Worm (Caenorhabditis elegans) whole organism, young adult: Measurements from ENCODE around the gene srh-214.
A peak's percentile ranks its signal among the peaks of the same experiment; 100 is the strongest.

Experiments used
- B0035.1 ChIP-seq: sonication (generic microtip); optimal IDR thresholded peaks from 2 replicates; lab custom pipeline; 2016; ENCODE audit warnings: missing genetic modification characterization, mild to moderate bottlenecking, missing compliant biosample characterization, missing genotype, missing genetic modification reagents
- B0261.1 ChIP-seq: sonication (generic microtip); optimal IDR thresholded peaks from 2 replicates; lab custom pipeline; 2016; ENCODE audit warnings: mild to moderate bottlenecking, missing genetic modification characterization, moderate library complexity, missing compliant biosample characterization
- B0336.3 ChIP-seq: fragments of 200-800 bp; sonication (Bioruptor generic); IDR thresholded peaks from 2 replicates; pipeline ENCODE4 v1.3.6; 2022; ENCODE audit warnings: missing genetic modification characterization, missing compliant biosample characterization
- C06A6.2 ChIP-seq: fragments of 200-800 bp; sonication (Bioruptor generic); conservative IDR thresholded peaks from 2 replicates; pipeline ENCODE4 v1.3.6; 2022; ENCODE audit warnings: missing genetic modification characterization, missing compliant biosample characterization
- F39B2.1 ChIP-seq: fragments of 200-800 bp; sonication (Bioruptor generic); IDR thresholded peaks from 2 replicates; pipeline ENCODE4 v1.3.6; 2022; ENCODE audit warnings: missing genetic modification reagents, missing genetic modification characterization, missing compliant biosample characterization
- K12H6.12 ChIP-seq: fragments of 200-800 bp; sonication (Bioruptor generic); optimal IDR thresholded peaks from 2 replicates; lab custom pipeline; 2018; ENCODE audit warnings: mild to moderate bottlenecking, missing genetic modification characterization, missing compliant biosample characterization
- Y53G8AR.9 ChIP-seq: fragments of 200-800 bp; sonication (Bioruptor generic); conservative IDR thresholded peaks from 2 replicates; pipeline ENCODE4 v1.3.6; 2022; ENCODE audit warnings: missing genetic modification reagents, missing genetic modification characterization, missing compliant biosample characterization
- Y95B8A.8 ChIP-seq: fragments of 200-800 bp; sonication (Bioruptor generic); IDR thresholded peaks from 2 replicates; pipeline ENCODE4 v1.3.6; 2022; ENCODE audit warnings: missing genetic modification reagents, missing genetic modification characterization, missing compliant biosample characterization
- akir-1 ChIP-seq: fragments of 200-800 bp; sonication (Bioruptor generic); optimal IDR thresholded peaks from 2 replicates; lab custom pipeline; 2018; ENCODE audit warnings: mild to moderate bottlenecking, missing genetic modification characterization, moderate library complexity, missing compliant biosample characterization
- aptf-3 ChIP-seq: fragments of 200-800 bp; sonication (Bioruptor generic); IDR thresholded peaks from 2 replicates; pipeline ENCODE4 v1.3.6; 2022; ENCODE audit warnings: missing genetic modification characterization, missing compliant biosample characterization
- atf-7 ChIP-seq: sonication (generic microtip); optimal IDR thresholded peaks from 2 replicates; lab custom pipeline; 2017; ENCODE audit warnings: mild to moderate bottlenecking, missing genetic modification characterization, missing compliant biosample characterization
- attf-3 ChIP-seq: fragments of 200-800 bp; sonication (Bioruptor generic); conservative IDR thresholded peaks from 2 replicates; pipeline ENCODE4 v1.3.6; 2022; ENCODE audit warnings: missing genetic modification reagents, missing genetic modification characterization, missing compliant biosample characterization
- attf-5 ChIP-seq: fragments of 200-800 bp; sonication (Bioruptor generic); optimal IDR thresholded peaks from 2 replicates; lab custom pipeline; 2018; ENCODE audit warnings: mild to moderate bottlenecking, missing genetic modification characterization, missing compliant biosample characterization
- attf-6 ChIP-seq: fragments of 200-800 bp; sonication (Bioruptor generic); IDR thresholded peaks from 2 replicates; pipeline ENCODE4 v1.3.6; 2022; ENCODE audit warnings: missing genetic modification reagents, missing genetic modification characterization, missing compliant biosample characterization
- bed-1 ChIP-seq: fragments of 200-800 bp; sonication (Bioruptor generic); IDR thresholded peaks from 2 replicates; pipeline ENCODE4 v1.3.6; 2022; ENCODE audit warnings: missing genetic modification reagents, missing genetic modification characterization, missing compliant biosample characterization
- bed-2 ChIP-seq: fragments of 200-800 bp; sonication (Bioruptor generic); IDR thresholded peaks from 2 replicates; pipeline ENCODE4 v1.3.6; 2022; ENCODE audit warnings: missing genetic modification reagents, missing genetic modification characterization, missing compliant biosample characterization
- cebp-1 ChIP-seq, 2 experiments: fragments of 200-800 bp in 1 of 2; sonication (Bioruptor generic) in 1 of 2; sonication (generic microtip) in 1 of 2; IDR thresholded peaks in 1 of 2; optimal IDR thresholded peaks in 1 of 2; 2 replicates each; pipeline versions ENCODE4 v1.3.6 to Lab custom; 2017 to 2022; ENCODE audit warnings: missing compliant biosample characterization in 2 of 2, missing genetic modification characterization in 2 of 2, mild to moderate bottlenecking in 1 of 2, missing genetic modification reagents in 1 of 2, moderate library complexity in 1 of 2
- ceh-27 ChIP-seq: fragments of 200-800 bp; sonication (Bioruptor generic); optimal IDR thresholded peaks from 2 replicates; lab custom pipeline; 2018; ENCODE audit warnings: mild to moderate bottlenecking, missing genetic modification characterization, moderate library complexity, missing compliant biosample characterization
- ceh-79 ChIP-seq: sonication (generic microtip); optimal IDR thresholded peaks from 2 replicates; lab custom pipeline; 2017; ENCODE audit warnings: mild to moderate bottlenecking, missing genetic modification characterization, missing compliant biosample characterization
- die-1 ChIP-seq: sonication (generic microtip); optimal IDR thresholded peaks from 2 replicates; lab custom pipeline; 2016; ENCODE audit warnings: missing genotype, mild to moderate bottlenecking, missing genetic modification characterization, missing compliant biosample characterization
- efl-1 ChIP-seq: fragments of 150-350 bp; optimal IDR thresholded peaks from 2 replicates; lab custom pipeline; 2014; ENCODE audit warnings: missing biosample characterization, missing genetic modification reagents, missing genetic modification characterization
- egl-18 ChIP-seq: fragments of 200-800 bp; sonication (Bioruptor generic); IDR thresholded peaks from 2 replicates; pipeline ENCODE4 v1.3.6; 2022; ENCODE audit warnings: missing genetic modification reagents, missing genetic modification characterization, missing compliant biosample characterization
- egl-44 ChIP-seq: fragments of 200-800 bp; sonication (Bioruptor generic); IDR thresholded peaks from 2 replicates; pipeline ENCODE4 v1.3.6; 2022; ENCODE audit warnings: missing genetic modification reagents, missing genetic modification characterization, missing compliant biosample characterization
- fkh-3 ChIP-seq: sonication (generic microtip); optimal IDR thresholded peaks from 2 replicates; lab custom pipeline; 2016; ENCODE audit warnings: mild to moderate bottlenecking, missing genetic modification characterization, missing compliant biosample characterization
- gei-17 ChIP-seq: fragments of 200-800 bp; sonication (Bioruptor generic); optimal IDR thresholded peaks from 2 replicates; lab custom pipeline; 2018; ENCODE audit warnings: mild to moderate bottlenecking, missing genetic modification characterization, missing compliant biosample characterization
- hmg-20 ChIP-seq: fragments of 200-800 bp; sonication (Bioruptor generic); IDR thresholded peaks from 2 replicates; pipeline ENCODE4 v1.3.6; 2022; ENCODE audit warnings: missing genetic modification reagents, missing genetic modification characterization, missing compliant biosample characterization
- hsf-1 ChIP-seq: fragments of 200-800 bp; sonication (Bioruptor generic); IDR thresholded peaks from 2 replicates; pipeline ENCODE4 v1.3.6; 2022; ENCODE audit warnings: missing genetic modification reagents, missing genetic modification characterization, missing compliant biosample characterization
- lin-35 ChIP-seq, 3 experiments: fragments of 150-350 bp in 2 of 3; sonication (generic microtip) in 1 of 3; optimal IDR thresholded peaks; 2 replicates each; lab custom pipeline; 2014 to 2018; ENCODE audit warnings: missing biosample characterization in 3 of 3, missing genetic modification characterization in 3 of 3, missing genetic modification reagents in 3 of 3
- lin-40 ChIP-seq: sonication (generic microtip); optimal IDR thresholded peaks from 2 replicates; lab custom pipeline; 2016; ENCODE audit warnings: missing genetic modification characterization, mild to moderate bottlenecking, missing compliant biosample characterization, missing genotype, missing genetic modification reagents
- lsy-27 ChIP-seq: sonication (generic microtip); optimal IDR thresholded peaks from 2 replicates; lab custom pipeline; 2017; ENCODE audit warnings: missing genetic modification characterization, mild to moderate bottlenecking, missing compliant biosample characterization, antibody characterized with exemption, missing genotype, borderline replicate concordance; ENCODE audit not compliant: insufficient read depth
- madf-6 ChIP-seq: fragments of 200-800 bp; sonication (Bioruptor generic); IDR thresholded peaks from 2 replicates; pipeline ENCODE4 v1.3.6; 2022; ENCODE audit warnings: missing genetic modification reagents, missing genetic modification characterization, missing compliant biosample characterization
- madf-8 ChIP-seq: fragments of 200-800 bp; sonication (Bioruptor generic); conservative IDR thresholded peaks from 2 replicates; pipeline ENCODE4 v1.3.6; 2022; ENCODE audit warnings: missing genetic modification reagents, missing genetic modification characterization, missing compliant biosample characterization
- mxl-1 ChIP-seq: sonication (generic microtip); optimal IDR thresholded peaks from 2 replicates; lab custom pipeline; 2016; ENCODE audit warnings: missing genetic modification characterization, missing compliant biosample characterization
- nfya-1 ChIP-seq: sonication (generic microtip); optimal IDR thresholded peaks from 2 replicates; lab custom pipeline; 2017; ENCODE audit warnings: antibody characterized with exemption, missing compliant biosample characterization, missing genetic modification characterization, borderline replicate concordance; ENCODE audit not compliant: insufficient read depth
- nfyb-1 ChIP-seq: fragments of 200-800 bp; sonication (Bioruptor generic); IDR thresholded peaks from 2 replicates; pipeline ENCODE4 v1.3.6; 2022; ENCODE audit warnings: missing genetic modification reagents, missing genetic modification characterization, missing compliant biosample characterization
- rcor-1 ChIP-seq: fragments of 200-800 bp; sonication (Bioruptor generic); IDR thresholded peaks from 2 replicates; pipeline ENCODE4 v1.3.6; 2022; ENCODE audit warnings: missing genetic modification reagents, missing genetic modification characterization, missing compliant biosample characterization
- rec-8 ChIP-seq, 2 experiments: sonication (generic microtip); optimal IDR thresholded peaks; 2 replicates each; lab custom pipeline; 2016; ENCODE audit warnings: mild to moderate bottlenecking in 2 of 2, missing genetic modification characterization in 2 of 2, missing genetic modification reagents in 2 of 2, missing genotype in 2 of 2, missing biosample characterization in 1 of 2, missing compliant biosample characterization in 1 of 2, moderate library complexity in 1 of 2
- repo-1 ChIP-seq: sonication (generic microtip); optimal IDR thresholded peaks from 2 replicates; lab custom pipeline; 2017; ENCODE audit warnings: mild to moderate bottlenecking, missing genetic modification characterization, missing compliant biosample characterization
- sea-2 ChIP-seq: fragments of 200-800 bp; sonication (Bioruptor generic); IDR thresholded peaks from 2 replicates; pipeline ENCODE4 v1.3.6; 2022; ENCODE audit warnings: missing genetic modification characterization, missing compliant biosample characterization
- somi-1 ChIP-seq: fragments of 200-800 bp; sonication (Bioruptor generic); optimal IDR thresholded peaks from 2 replicates; lab custom pipeline; 2018; ENCODE audit warnings: mild to moderate bottlenecking, missing genetic modification characterization, missing compliant biosample characterization
- xnd-1 ChIP-seq: sonication (generic microtip); optimal IDR thresholded peaks from 2 replicates; lab custom pipeline; 2016; ENCODE audit warnings: missing genotype, missing genetic modification reagents, missing genetic modification characterization, missing compliant biosample characterization
- ztf-3 ChIP-seq: fragments of 200-800 bp; sonication (Bioruptor generic); optimal IDR thresholded peaks from 2 replicates; lab custom pipeline; 2018; ENCODE audit warnings: mild to moderate bottlenecking, missing genetic modification characterization, missing compliant biosample characterization

Gene srh-214

DNA sequence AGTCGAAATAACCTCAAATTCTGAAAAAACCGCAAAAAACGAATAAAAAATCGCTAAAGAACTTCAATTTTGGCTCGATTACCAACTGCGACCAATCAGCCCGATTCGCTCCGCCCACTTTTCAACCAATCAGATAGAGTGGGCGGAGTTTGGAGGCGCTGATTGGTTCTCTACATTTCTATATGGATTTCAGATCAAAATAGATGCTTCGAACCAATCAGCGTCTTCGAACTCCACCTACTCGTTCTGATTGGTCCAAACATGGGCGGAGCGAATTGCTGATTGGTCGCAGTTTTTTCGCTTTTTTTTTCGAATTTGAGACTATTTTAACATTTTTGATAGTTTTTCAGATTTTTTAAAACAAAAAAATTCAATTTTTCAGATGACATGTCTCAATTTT is 21.4 kb downstream of the srh-214 start:
- TF ChIP-seq F39B2.1 (GFP tag; lab: Robert Waterston, UW) (no peak), die-1 (no peak), madf-8 (GFP tag; lab: Robert Waterston, UW) (no peak), nfyb-1 (GFP tag; lab: Robert Waterston, UW) (peak; percentile 71; the same call in 1 of the 2 replicates), fkh-3 (tag; lab: Kevin White, UChicago) (no peak), somi-1 (GFP tag; lab: Kevin White, UChicago) (no peak)

DNA sequence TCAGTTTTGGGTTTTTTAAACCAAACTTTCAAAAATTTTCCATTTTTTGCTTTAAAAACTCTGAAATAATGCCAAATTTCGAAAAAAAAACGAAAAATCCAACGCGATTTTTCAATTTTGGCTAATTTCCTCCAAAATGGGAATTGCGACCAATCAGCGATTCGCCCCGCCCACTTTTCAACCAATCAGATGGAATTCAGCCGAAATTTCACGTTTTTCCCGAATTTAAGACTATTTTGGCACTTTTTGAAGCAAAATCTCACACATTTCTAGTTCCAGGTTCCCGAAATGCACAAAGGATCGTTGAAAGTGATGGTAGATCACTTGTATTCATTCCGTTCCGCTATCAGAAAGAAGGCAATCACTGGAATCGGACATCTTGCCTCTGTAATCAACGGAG is 24.8 kb downstream of the srh-214 start:
- TF ChIP-seq repo-1 (tag; lab: Kevin White, UChicago) (no peak), K12H6.12 (no peak), rcor-1 (GFP tag; lab: Robert Waterston, UW) (no peak), ceh-79 (no peak), sea-2 (GFP tag; lab: Robert Waterston, UW) (no peak), atf-7 (tag; lab: Kevin White, UChicago) (no peak), bed-1 (GFP tag; lab: Robert Waterston, UW) (no peak), madf-8 (GFP tag; lab: Robert Waterston, UW) (no peak), hmg-20 (GFP tag; lab: Robert Waterston, UW) (no peak), lsy-27 (no peak), Y95B8A.8 (GFP tag; lab: Robert Waterston, UW) (no peak), xnd-1 (tag; lab: Kevin White, UChicago) (no peak), madf-6 (GFP tag; lab: Robert Waterston, UW) (no peak), ceh-27 (GFP tag; lab: Kevin White, UChicago) (no peak), gei-17 (GFP tag; lab: Kevin White, UChicago) (no peak), B0336.3 (GFP tag; lab: Robert Waterston, UW) (no peak), attf-6 (no peak)
- TF ChIP-seq, all 124 proteins: peak for 0

DNA sequence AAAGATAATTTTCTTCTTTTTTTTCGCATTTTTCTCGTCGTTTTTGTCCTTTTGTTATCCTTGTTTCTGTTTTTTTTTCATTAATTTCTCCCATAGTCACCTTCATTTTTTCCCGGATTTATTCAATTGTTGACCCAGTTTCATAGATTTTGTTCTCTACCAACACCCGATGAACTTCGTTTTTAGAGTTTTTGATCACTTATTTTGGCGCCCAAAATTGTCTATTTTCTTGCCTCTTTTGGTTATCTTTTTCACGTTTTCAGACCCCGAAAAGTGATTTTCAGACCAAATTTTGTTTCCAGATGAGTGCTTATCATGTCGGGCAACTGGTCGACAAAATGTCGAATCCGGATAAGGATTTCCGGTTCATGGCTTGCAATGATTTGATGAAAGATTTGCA is 27.0 kb downstream of the srh-214 start, which contains the start of gene cand-1:
Gene cand-1, plus strand, starts transcription at position 301 of the 400 bp plus-strand sequence.
- TF ChIP-seq lin-40 (tag; lab: Kevin White, UChicago) = no peak

DNA sequence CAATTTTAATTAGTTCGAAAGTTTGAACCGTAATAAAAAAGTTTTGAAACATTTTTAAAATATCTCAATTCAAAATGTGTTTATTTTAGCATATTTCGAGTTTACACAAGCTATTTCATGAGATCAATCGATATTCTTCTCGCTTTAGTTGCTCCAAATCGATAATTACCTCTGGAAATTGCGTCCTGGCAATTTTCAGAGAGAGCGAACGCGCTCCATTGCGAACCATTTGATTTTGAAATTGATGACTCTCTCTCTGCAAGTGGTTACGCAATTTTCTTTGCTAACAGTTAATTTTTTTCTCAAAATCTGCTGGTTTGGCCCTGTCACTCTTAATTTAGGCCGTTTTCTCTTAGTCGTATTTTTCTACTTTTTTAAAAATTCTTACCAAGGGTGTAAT is 29.1 kb downstream of the srh-214 start:
- TF ChIP-seq C06A6.2 = no peak
- no peak for TF ChIP-seq nfya-1
- no peak for TF ChIP-seq bed-2 (GFP tag; lab: Robert Waterston, UW)
- no peak for TF ChIP-seq cebp-1 (GFP tag; IDR thresholded peaks at IDR 0.05; lab: Robert Waterston, UW)
- TF ChIP-seq cebp-1 (tag; optimal IDR thresholded peaks at IDR 0.05; lab: Kevin White, UChicago) = peak; percentile 67
- TF ChIP-seq Y95B8A.8 (GFP tag; lab: Robert Waterston, UW) = no peak
- no peak for TF ChIP-seq akir-1

DNA sequence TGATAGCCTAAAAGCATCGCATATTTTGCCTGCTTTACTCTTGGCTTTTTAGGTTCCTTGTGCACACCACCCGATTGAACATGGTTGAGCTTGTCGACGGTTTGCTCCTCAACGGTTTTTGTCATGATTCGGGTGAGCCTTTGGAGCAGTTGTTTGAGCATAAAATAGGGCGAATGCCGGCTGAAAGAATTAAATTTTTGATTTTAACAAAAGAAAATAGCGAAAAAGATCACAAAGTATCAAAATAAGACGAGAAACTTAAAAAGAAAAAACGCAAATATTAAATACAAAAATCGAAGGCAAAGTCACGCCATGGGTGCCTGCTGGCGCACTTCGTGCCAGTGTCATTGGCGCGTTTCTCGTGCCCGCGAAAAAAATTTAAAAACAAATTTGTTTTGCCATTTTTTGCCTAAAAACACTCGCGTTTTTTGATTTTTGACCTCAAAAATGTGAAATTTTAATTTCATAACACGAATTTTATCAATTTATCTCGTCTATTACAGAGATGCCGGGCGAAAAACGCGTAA is 34.7 kb downstream of the srh-214 start, which contains the start of the genes ctps-1 and pus-1:
Gene ctps-1, plus strand, starts transcription at position 51 of the 527 bp plus-strand sequence.
Gene pus-1, minus strand, starts transcription at position 125 of the 527 bp plus-strand sequence.
- no peak for TF ChIP-seq sea-2 (GFP tag; lab: Robert Waterston, UW)
- TF ChIP-seq egl-44 (GFP tag; lab: Robert Waterston, UW) = no peak
- no peak for TF ChIP-seq egl-18 (GFP tag; lab: Robert Waterston, UW)
- no peak for TF ChIP-seq aptf-3
- peak; percentile 61 for TF ChIP-seq B0336.3 (GFP tag; lab: Robert Waterston, UW)
- TF ChIP-seq hsf-1 (GFP tag; lab: Robert Waterston, UW) = no peak
- TF ChIP-seq Y53G8AR.9 = 0 out of 2 replicates have a peak, but pooled peaks have one; percentile 66
- TF ChIP-seq B0035.1 = no peak
- TF ChIP-seq bed-1 (GFP tag; lab: Robert Waterston, UW) = no peak
- peak; percentile 8 for TF ChIP-seq attf-5 (GFP tag; lab: Kevin White, UChicago)
- peak in 1 of 3 experiments; percentile 69 for TF ChIP-seq lin-35 (GFP tag; optimal IDR thresholded peaks at IDR 0.05; lab: Kevin White, UChicago)
- TF ChIP-seq attf-6 = peak; percentile 85
- TF ChIP-seq mxl-1 (tag; lab: Kevin White, UChicago) = no peak
- no peak for TF ChIP-seq B0261.1 (tag; lab: Kevin White, UChicago)
- no peak for TF ChIP-seq rec-8 (tag; optimal IDR thresholded peaks at IDR 0.05; lab: Kevin White, UChicago)
- TF ChIP-seq efl-1 (GFP tag; lab: Kevin White, UChicago) = peak; percentile 80
- no peak for TF ChIP-seq ztf-3 (GFP tag; lab: Kevin White, UChicago)
- TF ChIP-seq attf-3 (GFP tag; lab: Robert Waterston, UW) = no peak
